Worm (Caenorhabditis elegans) whole organism, mixed stage, embryonic: ENCODE results near the gene ccep-97.

Source experiments
- M03D4.4 ChIP-seq: sonication (generic microtip); optimal IDR thresholded peaks from 2 replicates; lab custom pipeline; 2017; ENCODE audit warnings: mild to moderate bottlenecking, missing genetic modification characterization, missing compliant biosample characterization
- bed-3 ChIP-seq: fragments of 200-800 bp; sonication (Bioruptor generic); optimal IDR thresholded peaks from 3 replicates; lab custom pipeline; 2018; ENCODE audit warnings: mild to moderate bottlenecking, missing genetic modification characterization, moderate library complexity, missing compliant biosample characterization
- blmp-1 ChIP-seq: fragments of 150-350 bp; optimal IDR thresholded peaks from 2 replicates; lab custom pipeline; 2014; ENCODE audit warnings: missing biosample characterization, missing genetic modification characterization
- ceh-39 ChIP-seq: fragments of 150-350 bp; optimal IDR thresholded peaks from 2 replicates; lab custom pipeline; 2014; ENCODE audit warnings: missing biosample characterization, missing genetic modification characterization
- ceh-43 ChIP-seq: fragments of 200-800 bp; sonication (Bioruptor generic); optimal IDR thresholded peaks from 2 replicates; lab custom pipeline; 2018; ENCODE audit warnings: mild to moderate bottlenecking, missing genetic modification characterization, moderate library complexity, missing compliant biosample characterization
- ceh-83 ChIP-seq: fragments of 200-800 bp; sonication (Bioruptor generic); optimal IDR thresholded peaks from 2 replicates; lab custom pipeline; 2018; ENCODE audit warnings: mild to moderate bottlenecking, missing genetic modification characterization, missing compliant biosample characterization
- ces-1 ChIP-seq: fragments of 150-350 bp; optimal IDR thresholded peaks from 2 replicates; lab custom pipeline; 2014; ENCODE audit warnings: missing biosample characterization, missing genetic modification reagents, missing genetic modification characterization
- cnd-1 ChIP-seq: fragments of 200-800 bp; sonication (Bioruptor generic); optimal IDR thresholded peaks from 2 replicates; lab custom pipeline; 2018; ENCODE audit warnings: mild to moderate bottlenecking, missing genetic modification characterization, missing compliant biosample characterization
- drap-1 ChIP-seq: fragments of 200-800 bp; sonication (Bioruptor generic); optimal IDR thresholded peaks from 3 replicates; lab custom pipeline; 2018; ENCODE audit warnings: mild to moderate bottlenecking, missing genetic modification characterization, missing compliant biosample characterization
- elt-3 ChIP-seq: fragments of 150-350 bp; optimal IDR thresholded peaks from 2 replicates; lab custom pipeline; 2014; ENCODE audit warnings: missing biosample characterization, missing genetic modification characterization
- flh-1 ChIP-seq: fragments of 200-800 bp; sonication (Bioruptor generic); optimal IDR thresholded peaks from 2 replicates; lab custom pipeline; 2018; ENCODE audit warnings: mild to moderate bottlenecking, missing genetic modification characterization, moderate library complexity, missing compliant biosample characterization
- ham-2 ChIP-seq: fragments of 200-800 bp; sonication (Bioruptor generic); optimal IDR thresholded peaks from 2 replicates; lab custom pipeline; 2018; ENCODE audit warnings: mild to moderate bottlenecking, missing genetic modification characterization, missing compliant biosample characterization
- hlh-1 ChIP-seq: fragments of 150-350 bp; optimal IDR thresholded peaks from 2 replicates; lab custom pipeline; 2014; ENCODE audit warnings: missing biosample characterization, missing genetic modification reagents, missing genetic modification characterization
- lin-32 ChIP-seq: fragments of 200-800 bp; sonication (Bioruptor generic); optimal IDR thresholded peaks from 2 replicates; lab custom pipeline; 2018; ENCODE audit warnings: mild to moderate bottlenecking, missing genetic modification characterization, missing compliant biosample characterization
- lsy-2 ChIP-seq: fragments of 150-350 bp; optimal IDR thresholded peaks from 2 replicates; lab custom pipeline; 2014; ENCODE audit warnings: missing biosample characterization, missing genetic modification characterization
- mab-5 ChIP-seq: fragments of 150-350 bp; optimal IDR thresholded peaks from 2 replicates; lab custom pipeline; 2014; ENCODE audit warnings: missing biosample characterization, missing genetic modification characterization
- mep-1 ChIP-seq: fragments of 150-350 bp; optimal IDR thresholded peaks from 2 replicates; lab custom pipeline; 2017; ENCODE audit warnings: missing biosample characterization, missing genetic modification reagents, missing genetic modification characterization, inconsistent platforms
- nhr-12 ChIP-seq: fragments of 150-350 bp; optimal IDR thresholded peaks from 2 replicates; lab custom pipeline; 2014; ENCODE audit warnings: missing biosample characterization, missing genetic modification characterization
- nhr-2 ChIP-seq: fragments of 150-350 bp; optimal IDR thresholded peaks from 2 replicates; lab custom pipeline; 2014; ENCODE audit warnings: missing biosample characterization, missing genetic modification characterization
- nhr-237 ChIP-seq: fragments of 150-350 bp; optimal IDR thresholded peaks from 2 replicates; lab custom pipeline; 2014; ENCODE audit warnings: missing biosample characterization, missing genetic modification characterization
- nhr-28 ChIP-seq: fragments of 150-350 bp; optimal IDR thresholded peaks from 2 replicates; lab custom pipeline; 2014; ENCODE audit warnings: missing biosample characterization, missing genetic modification characterization
- nhr-76 ChIP-seq: sonication (generic microtip); optimal IDR thresholded peaks from 2 replicates; lab custom pipeline; 2017; ENCODE audit warnings: missing biosample characterization, missing genetic modification characterization
- pha-4 ChIP-seq: fragments of 150-350 bp; optimal IDR thresholded peaks from 2 replicates; lab custom pipeline; 2018; ENCODE audit warnings: missing biosample characterization, missing genetic modification reagents, missing genetic modification characterization
- snpc-4 ChIP-seq: fragments of 150-350 bp; optimal IDR thresholded peaks from 2 replicates; lab custom pipeline; 2014; ENCODE audit warnings: missing biosample characterization, missing genetic modification characterization
- sptf-1 ChIP-seq: sonication (generic microtip); optimal IDR thresholded peaks from 2 replicates; lab custom pipeline; 2017; ENCODE audit warnings: mild to moderate bottlenecking, missing genetic modification characterization, moderate library complexity, missing compliant biosample characterization
- tbx-8 ChIP-seq: fragments of 200-800 bp; sonication (Bioruptor generic); optimal IDR thresholded peaks from 2 replicates; lab custom pipeline; 2018; ENCODE audit warnings: mild to moderate bottlenecking, missing genetic modification characterization, moderate library complexity, missing compliant biosample characterization
- unc-120 ChIP-seq: sonication (generic microtip); optimal IDR thresholded peaks from 2 replicates; lab custom pipeline; 2017; ENCODE audit warnings: missing genetic modification characterization, missing compliant biosample characterization; ENCODE audit not compliant: poor library complexity, severe bottlenecking
- unc-39 ChIP-seq: fragments of 150-350 bp; optimal IDR thresholded peaks from 2 replicates; lab custom pipeline; 2014; ENCODE audit warnings: missing biosample characterization, missing genetic modification characterization
- unc-62 ChIP-seq: fragments of 150-350 bp; optimal IDR thresholded peaks from 2 replicates; lab custom pipeline; 2014; ENCODE audit warnings: missing biosample characterization, missing genetic modification reagents, missing genetic modification characterization
- zip-8 ChIP-seq: fragments of 150-350 bp; optimal IDR thresholded peaks from 2 replicates; lab custom pipeline; 2014; ENCODE audit warnings: missing biosample characterization, missing genetic modification characterization
- ztf-11 ChIP-seq: fragments of 150-350 bp; optimal IDR thresholded peaks from 2 replicates; lab custom pipeline; 2014; ENCODE audit warnings: missing biosample characterization, missing genetic modification characterization

The ccep-97 gene

DNA sequence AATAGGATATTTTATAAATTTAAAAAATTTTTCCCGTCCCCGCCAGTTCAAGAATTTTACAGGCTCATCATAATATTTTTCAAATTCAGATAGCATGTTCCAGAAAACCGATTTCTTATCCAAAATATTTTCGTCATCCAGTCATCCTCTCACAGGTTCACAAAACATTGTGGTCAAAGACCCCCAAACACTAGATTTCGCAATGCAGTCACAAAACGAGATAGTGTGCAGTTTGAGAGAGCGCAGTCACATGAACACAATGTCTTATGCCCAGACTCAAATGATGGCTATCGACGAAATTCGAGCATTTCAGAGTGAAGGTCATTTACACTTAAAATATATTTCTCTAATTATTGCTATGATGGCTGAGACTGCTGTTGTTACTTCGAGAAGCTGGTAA, 26.1 kb upstream of the ccep-97 start, which contains the start of gene abhd-5.2:
TSS of gene abhd-5.2 (plus strand) at position 95 of the 400 bp plus-strand sequence.
- TF ChIP-seq drap-1 (GFP tag; lab: Kevin White, UChicago) (no peak), hlh-1 (tag; lab: Kevin White, UChicago) (no peak), cnd-1 (tag; lab: Kevin White, UChicago) (no peak), ces-1 (GFP tag; lab: Kevin White, UChicago) (peak; percentile 37), ceh-39 (tag; lab: Kevin White, UChicago) (no peak)

DNA sequence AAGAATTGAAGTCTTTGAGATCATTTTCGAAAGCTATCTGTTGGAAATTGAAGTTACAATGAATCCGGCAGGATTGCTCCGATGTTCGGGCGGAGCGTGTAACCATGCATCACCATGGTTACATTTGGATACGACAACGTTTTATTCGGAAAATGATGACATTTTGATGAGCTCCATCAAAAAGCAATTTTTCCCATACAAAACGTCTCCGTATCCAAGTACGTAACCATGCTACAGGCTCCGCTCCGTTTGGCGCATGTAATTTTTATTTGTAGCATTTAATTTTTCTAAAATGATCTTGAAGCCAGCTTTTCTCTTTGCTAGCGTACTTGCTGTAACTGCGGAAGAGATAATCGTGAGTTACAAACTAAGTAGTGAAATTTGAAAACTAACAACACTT, 24.1 kb upstream of the ccep-97 start, which contains the start of the genes cwp-2 and cwp-3:
TSS of gene cwp-2 (minus strand) at position 101 of the 400 bp plus-strand sequence.
TSS of gene cwp-3 (plus strand) at position 293 of the 400 bp plus-strand sequence.
- no peak for TF ChIP-seq ham-2 (GFP tag; lab: Kevin White, UChicago)
- no peak for TF ChIP-seq ceh-43
- TF ChIP-seq elt-3 (tag; lab: Kevin White, UChicago), result no peak

DNA sequence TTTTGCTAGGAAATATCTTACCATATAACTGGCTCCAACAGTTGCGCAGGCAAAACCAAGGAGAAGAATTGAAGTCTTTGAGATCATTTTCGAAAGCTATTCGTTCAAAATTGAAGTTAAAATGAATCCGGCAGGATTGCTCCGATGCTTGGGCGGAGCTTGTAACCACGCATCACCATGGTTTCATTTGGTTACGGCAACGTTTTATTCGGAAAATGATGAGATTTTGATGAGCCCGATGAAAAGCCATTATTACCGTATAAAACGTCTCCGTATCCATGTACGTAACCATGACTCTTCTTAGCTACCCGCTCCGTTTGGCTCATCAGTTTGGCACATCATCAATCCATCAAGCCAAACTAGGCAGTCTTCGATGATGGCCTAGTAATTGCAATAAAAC, 22.7 kb upstream of the ccep-97 start, which contains the start of gene cwp-1:
TSS of gene cwp-1 (minus strand) at position 101 of the 400 bp plus-strand sequence.
- TF ChIP-seq bed-3 (no peak), snpc-4 (no peak), sptf-1 (tag; lab: Kevin White, UChicago) (no peak), nhr-2 (tag; lab: Kevin White, UChicago) (no peak), nhr-76 (tag; lab: Kevin White, UChicago) (no peak), unc-39 (tag; lab: Kevin White, UChicago) (no peak), tbx-8 (GFP tag; lab: Kevin White, UChicago) (no peak), nhr-12 (tag; lab: Kevin White, UChicago) (no peak), lsy-2 (no peak), zip-8 (tag; lab: Kevin White, UChicago) (no peak), unc-62 (no peak), ceh-43 (no peak), ztf-11 (tag; lab: Kevin White, UChicago) (no peak), mab-5 (no peak), pha-4 (no peak), elt-3 (tag; lab: Kevin White, UChicago) (no peak), ham-2 (GFP tag; lab: Kevin White, UChicago) (no peak), hlh-1 (tag; lab: Kevin White, UChicago) (no peak), cnd-1 (tag; lab: Kevin White, UChicago) (no peak)

DNA sequence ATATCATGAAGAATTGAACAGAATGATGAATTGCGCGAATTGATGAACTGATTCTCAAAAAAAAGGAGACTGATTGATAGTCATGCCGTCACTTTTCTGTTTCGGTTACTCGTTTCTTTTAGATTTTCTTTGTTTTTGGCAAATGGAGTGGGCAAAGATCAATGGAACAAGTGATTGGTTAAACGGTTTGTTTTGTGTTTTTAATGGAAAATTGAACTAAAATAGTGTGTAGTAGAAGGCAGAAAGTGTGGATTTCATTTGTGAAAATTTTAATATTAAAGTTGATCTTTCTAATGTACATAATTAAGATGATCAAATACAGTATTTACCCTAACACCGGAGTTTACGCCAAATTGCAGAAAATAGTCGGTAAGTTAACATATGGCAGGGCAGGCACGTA, 21.4 kb upstream of the ccep-97 start, which contains the start of gene nas-9:
TSS of gene nas-9 (minus strand) at position 101 of the 400 bp plus-strand sequence.
- TF ChIP-seq blmp-1 (no peak), tbx-8 (GFP tag; lab: Kevin White, UChicago) (no peak), M03D4.4 (no peak), nhr-2 (tag; lab: Kevin White, UChicago) (no peak), lin-32 (no peak)

DNA sequence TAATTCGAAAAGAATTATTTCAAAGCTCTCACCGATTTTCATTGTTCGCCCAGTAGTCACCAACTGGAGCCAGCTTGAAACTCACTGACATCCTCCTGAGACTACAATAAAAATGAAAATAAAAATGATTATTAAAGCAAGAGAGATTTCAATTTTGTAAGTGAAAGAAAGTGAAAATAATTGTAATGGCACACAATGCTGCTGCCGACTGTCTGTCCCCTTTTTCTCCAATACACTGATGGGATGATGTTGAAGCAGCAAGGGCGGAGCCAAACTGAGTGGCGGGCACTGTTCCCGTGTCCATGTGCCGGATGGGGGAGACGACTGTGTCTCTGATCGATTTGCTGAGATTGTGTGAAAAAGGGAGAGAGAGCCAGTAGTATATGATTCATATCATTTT, 15.8 kb upstream of the ccep-97 start, which contains the start of gene C37H5.14:
TSS of gene C37H5.14 (minus strand) at position 101 of the 400 bp plus-strand sequence.
- no peak for TF ChIP-seq zip-8 (tag; lab: Kevin White, UChicago)
- no peak for TF ChIP-seq nhr-237 (tag; lab: Kevin White, UChicago)
- no peak for TF ChIP-seq mep-1
- no peak for TF ChIP-seq lsy-2
- TF ChIP-seq unc-62, result no peak
- TF ChIP-seq pha-4, result no peak
- TF ChIP-seq unc-120 (tag; lab: Kevin White, UChicago), result no peak
- no peak for TF ChIP-seq ztf-11 (tag; lab: Kevin White, UChicago)
- TF ChIP-seq nhr-2 (tag; lab: Kevin White, UChicago), result no peak
- TF ChIP-seq ceh-83 (GFP tag; lab: Kevin White, UChicago), result no peak
- TF ChIP-seq ces-1 (GFP tag; lab: Kevin White, UChicago), result no peak
- TF ChIP-seq flh-1 (GFP tag; lab: Kevin White, UChicago), result no peak
- no peak for TF ChIP-seq elt-3 (tag; lab: Kevin White, UChicago)
- TF ChIP-seq bed-3, result no peak
- TF ChIP-seq unc-39 (tag; lab: Kevin White, UChicago), result no peak
- TF ChIP-seq nhr-12 (tag; lab: Kevin White, UChicago), result no peak
- TF ChIP-seq nhr-28 (tag; lab: Kevin White, UChicago), result no peak
